Worm (Caenorhabditis elegans) whole organism, late embryonic: ENCODE results near the gene R09H10.2.

Experiments used
- C08G9.2 ChIP-seq: sonication (generic microtip); optimal IDR thresholded peaks from 2 replicates; lab custom pipeline; 2016; ENCODE audit warnings: mild to moderate bottlenecking, missing genetic modification characterization, moderate library complexity, missing compliant biosample characterization
- K02D7.2 ChIP-seq: sonication (generic microtip); optimal IDR thresholded peaks from 2 replicates; lab custom pipeline; 2017; ENCODE audit warnings: mild to moderate bottlenecking, missing genetic modification characterization, missing compliant biosample characterization
- K09A11.1 ChIP-seq: sonication (generic microtip); optimal IDR thresholded peaks from 2 replicates; lab custom pipeline; 2017; ENCODE audit warnings: antibody characterized with exemption, mild to moderate bottlenecking, missing genetic modification characterization, missing compliant biosample characterization; ENCODE audit not compliant: insufficient read depth
- ceh-18 ChIP-seq: sonication (generic microtip); optimal IDR thresholded peaks from 2 replicates; lab custom pipeline; 2016; ENCODE audit warnings: missing genetic modification characterization, missing compliant biosample characterization
- ceh-19 ChIP-seq: fragments of 200-800 bp; sonication (Bioruptor generic); optimal IDR thresholded peaks from 2 replicates; lab custom pipeline; 2018; ENCODE audit warnings: mild to moderate bottlenecking, missing genetic modification characterization, missing compliant biosample characterization
- ceh-22 ChIP-seq: sonication (generic microtip); optimal IDR thresholded peaks from 2 replicates; lab custom pipeline; 2017; ENCODE audit warnings: missing biosample characterization, missing genetic modification characterization
- ceh-31 ChIP-seq: sonication (generic microtip); optimal IDR thresholded peaks from 2 replicates; lab custom pipeline; 2016; ENCODE audit warnings: missing genetic modification characterization, missing compliant biosample characterization
- ceh-34 ChIP-seq: sonication (generic microtip); optimal IDR thresholded peaks from 2 replicates; lab custom pipeline; 2016; ENCODE audit warnings: mild to moderate bottlenecking, missing genetic modification characterization, missing compliant biosample characterization
- ceh-48 ChIP-seq: sonication (generic microtip); optimal IDR thresholded peaks from 2 replicates; lab custom pipeline; 2016; ENCODE audit warnings: missing genetic modification characterization, inconsistent platforms, missing compliant biosample characterization
- ceh-9 ChIP-seq: sonication (generic microtip); optimal IDR thresholded peaks from 2 replicates; lab custom pipeline; 2016; ENCODE audit warnings: mild to moderate bottlenecking, missing genetic modification characterization, inconsistent platforms, missing compliant biosample characterization
- che-1 ChIP-seq: sonication (generic microtip); optimal IDR thresholded peaks from 2 replicates; lab custom pipeline; 2016; ENCODE audit warnings: mild to moderate bottlenecking, missing genetic modification characterization, missing compliant biosample characterization
- dmd-4 ChIP-seq: sonication (generic microtip); optimal IDR thresholded peaks from 2 replicates; lab custom pipeline; 2016; ENCODE audit warnings: borderline replicate concordance, missing genetic modification characterization, missing compliant biosample characterization
- elt-4 ChIP-seq: sonication (generic microtip); optimal IDR thresholded peaks from 2 replicates; lab custom pipeline; 2016; ENCODE audit warnings: missing genetic modification characterization, missing compliant biosample characterization
- ets-4 ChIP-seq: sonication (generic microtip); optimal IDR thresholded peaks from 2 replicates; lab custom pipeline; 2016; ENCODE audit warnings: missing genetic modification characterization, missing compliant biosample characterization
- eyg-1 ChIP-seq: sonication (generic microtip); optimal IDR thresholded peaks from 2 replicates; lab custom pipeline; 2016; ENCODE audit warnings: missing genotype, missing genetic modification characterization, missing compliant biosample characterization
- fax-1 ChIP-seq: sonication (generic microtip); optimal IDR thresholded peaks from 2 replicates; lab custom pipeline; 2016; ENCODE audit warnings: missing genotype, missing genetic modification characterization, missing compliant biosample characterization
- fkh-10 ChIP-seq: fragments of 150-350 bp; optimal IDR thresholded peaks from 2 replicates; lab custom pipeline; 2014; ENCODE audit warnings: missing biosample characterization, missing genetic modification reagents, missing genetic modification characterization
- gmeb-2 ChIP-seq: sonication (generic microtip); optimal IDR thresholded peaks from 2 replicates; lab custom pipeline; 2016; ENCODE audit warnings: missing genetic modification characterization, inconsistent platforms, missing compliant biosample characterization
- hlh-15 ChIP-seq: sonication (generic microtip); optimal IDR thresholded peaks from 2 replicates; lab custom pipeline; 2016; ENCODE audit warnings: missing genetic modification characterization, missing compliant biosample characterization
- hlh-30 ChIP-seq: sonication (generic microtip); optimal IDR thresholded peaks from 2 replicates; lab custom pipeline; 2017; ENCODE audit warnings: antibody characterized with exemption, missing genetic modification characterization, missing compliant biosample characterization; ENCODE audit not compliant: insufficient read depth
- hlh-8 ChIP-seq: sonication (generic microtip); optimal IDR thresholded peaks from 2 replicates; lab custom pipeline; 2016; ENCODE audit warnings: missing genotype, missing genetic modification characterization, missing compliant biosample characterization
- lim-6 ChIP-seq: sonication (generic microtip); optimal IDR thresholded peaks from 2 replicates; lab custom pipeline; 2016; ENCODE audit warnings: missing genetic modification characterization, missing compliant biosample characterization
- mec-3 ChIP-seq: sonication (generic microtip); optimal IDR thresholded peaks from 2 replicates; lab custom pipeline; 2016; ENCODE audit warnings: borderline replicate concordance, missing genetic modification characterization, missing compliant biosample characterization
- nfya-1 ChIP-seq: sonication (generic microtip); optimal IDR thresholded peaks from 2 replicates; lab custom pipeline; 2017; ENCODE audit warnings: missing genetic modification characterization, mild to moderate bottlenecking, missing compliant biosample characterization, antibody characterized with exemption, moderate library complexity
- npax-4 ChIP-seq: sonication (generic microtip); optimal IDR thresholded peaks from 2 replicates; lab custom pipeline; 2016; ENCODE audit warnings: missing genetic modification characterization, missing compliant biosample characterization
- pat-9 ChIP-seq: fragments of 200-800 bp; sonication (Bioruptor generic); optimal IDR thresholded peaks from 2 replicates; lab custom pipeline; 2018; ENCODE audit warnings: mild to moderate bottlenecking, missing genetic modification characterization, moderate library complexity, missing compliant biosample characterization
- pha-2 ChIP-seq: sonication (generic microtip); optimal IDR thresholded peaks from 2 replicates; lab custom pipeline; 2017; ENCODE audit warnings: mild to moderate bottlenecking, missing genetic modification characterization, missing compliant biosample characterization
- pqm-1 ChIP-seq: sonication (generic microtip); optimal IDR thresholded peaks from 2 replicates; lab custom pipeline; 2016; ENCODE audit warnings: missing genetic modification characterization, missing compliant biosample characterization
- pros-1 ChIP-seq: fragments of 150-350 bp; optimal IDR thresholded peaks from 2 replicates; lab custom pipeline; 2014; ENCODE audit warnings: missing biosample characterization, missing genetic modification reagents, missing genetic modification characterization
- sdc-2 ChIP-seq: sonication (generic microtip); optimal IDR thresholded peaks from 2 replicates; lab custom pipeline; 2016; ENCODE audit warnings: missing genotype, missing genetic modification characterization, missing compliant biosample characterization
- sox-2 ChIP-seq: fragments of 200-800 bp; sonication (Bioruptor generic); IDR thresholded peaks from 2 replicates; pipeline ENCODE4 v1.3.6; 2022; ENCODE audit warnings: missing genetic modification reagents, missing genetic modification characterization, missing compliant biosample characterization
- syd-9 ChIP-seq: sonication (generic microtip); optimal IDR thresholded peaks from 2 replicates; lab custom pipeline; 2016; ENCODE audit warnings: mild to moderate bottlenecking, missing genetic modification characterization, moderate library complexity, missing compliant biosample characterization
- unc-3 ChIP-seq, 2 experiments: fragments of 200-800 bp in 1 of 2; sonication (Bioruptor generic) in 1 of 2; sonication (generic microtip) in 1 of 2; conservative IDR thresholded peaks in 1 of 2; optimal IDR thresholded peaks in 1 of 2; 2 replicates each; pipeline versions ENCODE4 v1.3.6 to Lab custom; 2016 to 2022; ENCODE audit warnings: missing compliant biosample characterization in 2 of 2, missing genetic modification characterization in 2 of 2, missing genetic modification reagents in 1 of 2
- unc-55 ChIP-seq: sonication (generic microtip); optimal IDR thresholded peaks from 2 replicates; lab custom pipeline; 2017; ENCODE audit warnings: missing biosample characterization, missing genetic modification reagents, missing genetic modification characterization
- zip-5 ChIP-seq: sonication (generic microtip); optimal IDR thresholded peaks from 2 replicates; lab custom pipeline; 2016; ENCODE audit warnings: missing genetic modification characterization, missing compliant biosample characterization
- ztf-16 ChIP-seq: sonication (generic microtip); optimal IDR thresholded peaks from 2 replicates; lab custom pipeline; 2017; ENCODE audit warnings: missing genetic modification characterization, missing compliant biosample characterization

Gene R09H10.2

ce11 chrIV:10612281-10612680 lies 9.5 kb downstream of the R09H10.2 start:
- TF ChIP-seq K02D7.2 (tag; lab: Kevin White, UChicago) (no peak), syd-9 (tag; lab: Kevin White, UChicago) (no peak), eyg-1 (tag; lab: Kevin White, UChicago) (no peak), npax-4 (tag; lab: Kevin White, UChicago) (no peak), gmeb-2 (tag; lab: Kevin White, UChicago) (no peak), ceh-22 (tag; lab: Kevin White, UChicago) (no peak), fax-1 (tag; lab: Kevin White, UChicago) (no peak), mec-3 (tag; lab: Kevin White, UChicago) (no peak), pha-2 (tag; lab: Kevin White, UChicago) (no peak), elt-4 (no peak), ceh-9 (no peak), ceh-31 (tag; lab: Kevin White, UChicago) (no peak), pqm-1 (tag; lab: Kevin White, UChicago) (no peak), che-1 (tag; lab: Kevin White, UChicago) (no peak), zip-5 (no peak), unc-55 (GFP tag; lab: Kevin White, UChicago) (no peak), hlh-15 (tag; lab: Kevin White, UChicago) (no peak), ets-4 (tag; lab: Kevin White, UChicago) (no peak), dmd-4 (tag; lab: Kevin White, UChicago) (no peak), fkh-10 (no peak)

- TF ChIP-seq ceh-34 (no peak), ceh-48 (tag; lab: Kevin White, UChicago) (no peak), unc-3 (GFP tag; conservative IDR thresholded peaks at IDR 0.05; lab: Robert Waterston, UW) (no peak), unc-3 (tag; optimal IDR thresholded peaks at IDR 0.05; lab: Kevin White, UChicago) (no peak), npax-4 (tag; lab: Kevin White, UChicago) (no peak), hlh-8 (no peak), ceh-19 (no peak), hlh-30 (tag; lab: Kevin White, UChicago) (no peak), ztf-16 (tag; lab: Kevin White, UChicago) (no peak), ceh-18 (tag; lab: Kevin White, UChicago) (no peak), elt-4 (no peak), pha-2 (tag; lab: Kevin White, UChicago) (no peak), pat-9 (tag; lab: Kevin White, UChicago) (no peak), pros-1 (tag; lab: Kevin White, UChicago) (no peak), dmd-4 (tag; lab: Kevin White, UChicago) (no peak), sdc-2 (tag; lab: Kevin White, UChicago) (no peak), unc-55 (GFP tag; lab: Kevin White, UChicago) (no peak), C08G9.2 (no peak), fkh-10 (no peak), sox-2 (no peak), K09A11.1 (tag; lab: Kevin White, UChicago) (no peak)
Observed at ce11 chrIV:10614918-10615477, 12.3 kb downstream of the R09H10.2 start, which contains the start of gene ptr-14. Gene ptr-14, plus strand, starts transcription at chrIV:10615427.

- TF ChIP-seq hlh-30 (tag; lab: Kevin White, UChicago): no peak
- no peak for TF ChIP-seq lim-6 (tag; lab: Kevin White, UChicago)
- TF ChIP-seq nfya-1 (tag; lab: Kevin White, UChicago): no peak
- TF ChIP-seq eyg-1 (tag; lab: Kevin White, UChicago): no peak
Observed at ce11 chrIV:10616366-10616765, 13.6 kb downstream of the R09H10.2 start.
